Fruit fly (Drosophila melanogaster) Kc167 (cell line): ENCODE measurements around the gene Vm32E.

ENCODE experiments used
- Myc ChIP-seq: fragments of >200 bp; optimal IDR thresholded peaks from 2 replicates; lab custom pipeline; 2017; ENCODE audit warnings: missing external identifiers
- Sin3A ChIP-seq: fragments of >200 bp; optimal IDR thresholded peaks from 2 replicates; lab custom pipeline; 2018; ENCODE audit warnings: missing external identifiers
- h ChIP-seq: fragments of >200 bp; optimal IDR thresholded peaks from 3 replicates; lab custom pipeline; 2018; ENCODE audit warnings: missing external identifiers
- psq ChIP-seq: fragments of >200 bp; optimal IDR thresholded peaks from 2 replicates; lab custom pipeline; 2017; ENCODE audit warnings: missing external identifiers

DNA sequence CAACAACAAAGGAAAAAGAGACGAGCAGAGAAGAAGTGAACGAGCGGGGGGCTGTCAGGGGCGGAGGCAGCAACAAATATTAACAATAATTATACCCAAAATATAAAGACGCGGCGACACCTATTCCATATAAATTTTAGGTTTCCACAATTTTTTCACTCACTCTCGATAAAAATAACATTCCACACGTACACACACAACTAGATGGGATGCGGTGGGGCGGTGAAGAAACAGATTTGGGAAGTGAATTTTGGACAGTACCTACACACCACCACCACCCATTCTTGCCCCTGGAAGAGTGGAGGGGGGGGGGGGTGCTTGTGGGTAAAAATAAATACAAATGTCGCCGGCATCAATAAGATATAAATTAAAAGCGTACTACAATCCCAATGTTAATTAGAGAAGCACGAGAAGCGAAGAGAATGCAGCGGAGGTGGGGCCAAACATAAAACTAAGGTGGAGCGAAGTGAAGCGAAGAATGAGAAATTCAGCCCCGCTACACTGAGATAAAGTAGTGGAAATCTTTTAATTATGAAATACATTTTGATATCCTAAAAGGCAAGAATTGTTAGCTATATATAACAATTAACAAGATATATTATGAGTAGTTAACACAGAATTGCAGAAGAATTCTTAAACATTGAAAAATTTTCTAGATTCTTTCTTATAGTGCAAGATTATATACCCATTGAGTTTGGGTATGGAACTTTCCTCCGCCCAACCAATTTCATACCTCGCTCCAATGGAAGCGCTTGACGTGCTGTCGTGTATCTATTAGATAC is 37.3 kb upstream of the Vm32E start:
- TF ChIP-seq Myc (lab: Kevin White, UChicago): no peak
- no peak for TF ChIP-seq h (lab: Kevin White, UChicago)
- TF ChIP-seq Sin3A: no peak
- no peak for TF ChIP-seq psq (lab: Kevin White, UChicago)
